Fruit fly (Drosophila melanogaster) whole organism, embryonic: ENCODE data around the gene Trf5.

ENCODE experiments used
- Aef1 ChIP-seq: fragments of 200-800 bp; sonication (Bioruptor generic); IDR thresholded peaks from 3 replicates; pipeline ENCODE4 v1.3.6; 2022; ENCODE audit warnings: missing biosample characterization, missing genetic modification characterization
- CG10979 ChIP-seq: fragments of 200-800 bp; sonication (Bioruptor generic); optimal IDR thresholded peaks from 2 replicates; lab custom pipeline; 2018; ENCODE audit warnings: missing biosample characterization, mild to moderate bottlenecking, missing genetic modification characterization, moderate library complexity
- CG16815 ChIP-seq: fragments of 200-800 bp; sonication (Bioruptor generic); optimal IDR thresholded peaks from 3 replicates; lab custom pipeline; 2017; ENCODE audit warnings: missing biosample characterization, mild to moderate bottlenecking, missing genetic modification characterization
- CG17328 ChIP-seq: fragments of 200-800 bp; sonication (Bioruptor generic); IDR thresholded peaks from 2 replicates; pipeline ENCODE4 v1.3.6; 2022; ENCODE audit warnings: missing biosample characterization, missing genetic modification characterization
- CG18011 ChIP-seq: fragments of 200-800 bp; sonication (Bioruptor generic); optimal IDR thresholded peaks from 2 replicates; lab custom pipeline; 2017; ENCODE audit warnings: missing biosample characterization, missing genetic modification characterization, mild to moderate bottlenecking, moderate library complexity, missing genotype
- CG18262 ChIP-seq: fragments of 200-800 bp; optimal IDR thresholded peaks from 3 replicates; lab custom pipeline; 2019; ENCODE audit warnings: missing biosample characterization, mild to moderate bottlenecking, missing genetic modification characterization, moderate library complexity
- CG18619 ChIP-seq: fragments of 200-800 bp; sonication (Bioruptor generic); optimal IDR thresholded peaks from 3 replicates; lab custom pipeline; 2017; ENCODE audit warnings: missing biosample characterization, mild to moderate bottlenecking, missing genetic modification characterization
- CG2120 ChIP-seq: fragments of 200-800 bp; sonication (Bioruptor generic); optimal IDR thresholded peaks from 3 replicates; lab custom pipeline; 2016; ENCODE audit warnings: missing biosample characterization, missing genetic modification characterization
- CG2678 ChIP-seq: fragments of 200-800 bp; sonication (Bioruptor generic); optimal IDR thresholded peaks from 3 replicates; lab custom pipeline; 2019; ENCODE audit warnings: missing biosample characterization, mild to moderate bottlenecking, missing genetic modification characterization, moderate library complexity
- CG30403 ChIP-seq: fragments of 200-800 bp; sonication (Bioruptor generic); optimal IDR thresholded peaks from 3 replicates; lab custom pipeline; 2016; ENCODE audit warnings: missing biosample characterization, missing genetic modification characterization
- CG31224 ChIP-seq: fragments of 200-800 bp; sonication (Bioruptor generic); IDR thresholded peaks from 2 replicates; pipeline ENCODE4 v1.3.6; 2022; ENCODE audit warnings: missing biosample characterization, missing genetic modification characterization
- CG3838 ChIP-seq: fragments of 200-800 bp; sonication (Bioruptor generic); optimal IDR thresholded peaks from 3 replicates; lab custom pipeline; 2016; ENCODE audit warnings: missing biosample characterization, missing genetic modification characterization
- CG3995 ChIP-seq: fragments of 200-800 bp; sonication (Bioruptor generic); optimal IDR thresholded peaks from 3 replicates; lab custom pipeline; 2016; ENCODE audit warnings: missing biosample characterization, missing genetic modification characterization
- CG6765 ChIP-seq: fragments of 200-800 bp; sonication (Bioruptor generic); optimal IDR thresholded peaks from 3 replicates; lab custom pipeline; 2017; ENCODE audit warnings: missing biosample characterization, mild to moderate bottlenecking, missing genetic modification characterization
- CG6813 ChIP-seq: fragments of 200-800 bp; sonication (Bioruptor generic); optimal IDR thresholded peaks from 2 replicates; lab custom pipeline; 2017; ENCODE audit warnings: missing biosample characterization, missing genetic modification characterization, mild to moderate bottlenecking, moderate library complexity, missing genetic modification reagents
- CG6854 ChIP-seq: fragments of 200-800 bp; sonication (Bioruptor generic); optimal IDR thresholded peaks from 3 replicates; lab custom pipeline; 2017; ENCODE audit warnings: missing biosample characterization, mild to moderate bottlenecking, missing genetic modification characterization
- CG7357 ChIP-seq: fragments of 200-800 bp; sonication (Bioruptor generic); IDR thresholded peaks from 3 replicates; pipeline ENCODE4 v1.3.6; 2022; ENCODE audit warnings: missing biosample characterization, missing genetic modification characterization
- CG7963 ChIP-seq: fragments of 200-800 bp; sonication (Bioruptor generic); IDR thresholded peaks from 3 replicates; pipeline ENCODE4 v1.3.6; 2022; ENCODE audit warnings: missing biosample characterization, missing genetic modification characterization; ENCODE audit not compliant: partially characterized antibody
- CG8924 ChIP-seq: fragments of 200-800 bp; optimal IDR thresholded peaks from 3 replicates; lab custom pipeline; 2019; ENCODE audit warnings: missing biosample characterization, mild to moderate bottlenecking, missing genetic modification characterization, moderate library complexity
- CG9817 ChIP-seq: fragments of 200-800 bp; sonication (Bioruptor generic); optimal IDR thresholded peaks from 2 replicates; lab custom pipeline; 2018; ENCODE audit warnings: missing biosample characterization, mild to moderate bottlenecking, missing genetic modification characterization, moderate library complexity
- CHES-1-like ChIP-seq: fragments of 200-800 bp; sonication (Bioruptor generic); optimal IDR thresholded peaks from 2 replicates; lab custom pipeline; 2016; ENCODE audit warnings: missing biosample characterization, missing genetic modification characterization
- CoRest ChIP-seq: fragments of 200-800 bp; sonication (Bioruptor generic); optimal IDR thresholded peaks from 3 replicates; lab custom pipeline; 2018; ENCODE audit warnings: missing biosample characterization, mild to moderate bottlenecking, missing genetic modification characterization, moderate library complexity
- Deaf1 ChIP-seq: fragments of 200-800 bp; optimal IDR thresholded peaks from 3 replicates; lab custom pipeline; 2019; ENCODE audit warnings: missing biosample characterization, mild to moderate bottlenecking, missing genetic modification characterization, moderate library complexity
- Dek ChIP-seq: fragments of 200-800 bp; sonication (Bioruptor generic); optimal IDR thresholded peaks from 3 replicates; lab custom pipeline; 2019; ENCODE audit warnings: missing biosample characterization, mild to moderate bottlenecking, missing genetic modification characterization, moderate library complexity
- Fer1 ChIP-seq: fragments of 200-800 bp; sonication (Bioruptor generic); optimal IDR thresholded peaks from 2 replicates; lab custom pipeline; 2017; ENCODE audit warnings: missing biosample characterization, mild to moderate bottlenecking, missing genetic modification characterization
- Hsf ChIP-seq: fragments of 200-800 bp; sonication (Bioruptor generic); optimal IDR thresholded peaks from 3 replicates; lab custom pipeline; 2016; ENCODE audit warnings: missing biosample characterization, missing genetic modification characterization
- Mrtf ChIP-seq: fragments of 200-800 bp; sonication (Bioruptor generic); IDR thresholded peaks from 3 replicates; pipeline ENCODE4 v1.3.6; 2022; ENCODE audit warnings: missing biosample characterization, missing genetic modification characterization
- Myb ChIP-seq: fragments of 200-800 bp; sonication (Bioruptor generic); optimal IDR thresholded peaks from 2 replicates; lab custom pipeline; 2016; ENCODE audit warnings: missing biosample characterization, missing genetic modification characterization
- Neu2 ChIP-seq: fragments of 200-800 bp; sonication (Bioruptor generic); optimal IDR thresholded peaks from 3 replicates; lab custom pipeline; 2016; ENCODE audit warnings: missing biosample characterization, missing genetic modification characterization, borderline replicate concordance
- NfI ChIP-seq: fragments of 200-800 bp; sonication (Bioruptor generic); optimal IDR thresholded peaks from 3 replicates; lab custom pipeline; 2018; ENCODE audit warnings: missing biosample characterization, mild to moderate bottlenecking, missing genetic modification characterization, moderate library complexity
- Ssrp ChIP-seq: fragments of 200-800 bp; sonication (Bioruptor generic); optimal IDR thresholded peaks from 2 replicates; lab custom pipeline; 2018; ENCODE audit warnings: missing biosample characterization, mild to moderate bottlenecking, missing genetic modification characterization, moderate library complexity
- ac ChIP-seq: fragments of 200-800 bp; sonication (Bioruptor generic); optimal IDR thresholded peaks from 3 replicates; lab custom pipeline; 2017; ENCODE audit warnings: missing biosample characterization, mild to moderate bottlenecking, missing genetic modification characterization
- bab2 ChIP-seq: fragments of 200-800 bp; sonication (Bioruptor generic); optimal IDR thresholded peaks from 2 replicates; lab custom pipeline; 2016; ENCODE audit warnings: missing biosample characterization, missing genetic modification characterization
- cato ChIP-seq: fragments of 200-800 bp; sonication (Bioruptor generic); optimal IDR thresholded peaks from 2 replicates; lab custom pipeline; 2016; ENCODE audit warnings: missing biosample characterization, missing genetic modification characterization, borderline replicate concordance
- caup ChIP-seq: fragments of 200-800 bp; sonication (Bioruptor generic); optimal IDR thresholded peaks from 3 replicates; lab custom pipeline; 2017; ENCODE audit warnings: missing biosample characterization, mild to moderate bottlenecking, missing genetic modification characterization, moderate library complexity; ENCODE audit not compliant: severe bottlenecking
- crc ChIP-seq: fragments of 200-800 bp; sonication (Bioruptor generic); optimal IDR thresholded peaks from 2 replicates; lab custom pipeline; 2016; ENCODE audit warnings: missing biosample characterization, missing genetic modification characterization
- danr ChIP-seq: fragments of 200-800 bp; sonication (Bioruptor generic); IDR thresholded peaks from 2 replicates; pipeline ENCODE4 v1.3.6; 2022; ENCODE audit warnings: missing biosample characterization, missing genetic modification characterization
- esg ChIP-seq: fragments of 200-800 bp; sonication (Bioruptor generic); conservative IDR thresholded peaks from 2 replicates; pipeline ENCODE4 v1.3.6; 2022; ENCODE audit warnings: missing biosample characterization, missing genetic modification characterization
- fd3F ChIP-seq: fragments of 200-800 bp; sonication (Bioruptor generic); optimal IDR thresholded peaks from 2 replicates; lab custom pipeline; 2018; ENCODE audit warnings: missing biosample characterization, mild to moderate bottlenecking, missing genetic modification characterization, moderate library complexity
- gce ChIP-seq: fragments of 200-800 bp; sonication (Bioruptor generic); IDR thresholded peaks from 3 replicates; pipeline ENCODE4 v1.3.6; 2022; ENCODE audit warnings: missing biosample characterization, missing genetic modification characterization
- gsb ChIP-seq: fragments of 200-800 bp; sonication (Bioruptor generic); IDR thresholded peaks from 2 replicates; pipeline ENCODE4 v1.3.6; 2022; ENCODE audit warnings: missing biosample characterization, missing genetic modification characterization
- lmd ChIP-seq: fragments of 200-800 bp; sonication (Bioruptor generic); IDR thresholded peaks from 2 replicates; pipeline ENCODE4 v1.3.6; 2022; ENCODE audit warnings: missing biosample characterization, missing genetic modification characterization
- nom ChIP-seq: fragments of 200-800 bp; sonication (Bioruptor generic); optimal IDR thresholded peaks from 2 replicates; lab custom pipeline; 2017; ENCODE audit warnings: missing biosample characterization, missing genetic modification characterization, mild to moderate bottlenecking, moderate library complexity, missing genetic modification reagents
- phol ChIP-seq: fragments of 200-800 bp; sonication (Bioruptor generic); optimal IDR thresholded peaks from 3 replicates; lab custom pipeline; 2018; ENCODE audit warnings: missing biosample characterization, mild to moderate bottlenecking, missing genetic modification characterization, moderate library complexity
- pita ChIP-seq: fragments of 200-800 bp; sonication (Bioruptor generic); optimal IDR thresholded peaks from 2 replicates; lab custom pipeline; 2017; ENCODE audit warnings: missing biosample characterization, mild to moderate bottlenecking, missing genetic modification characterization
- sr ChIP-seq: fragments of 200-800 bp; sonication (Bioruptor generic); IDR thresholded peaks from 3 replicates; pipeline ENCODE4 v1.3.6; 2022; ENCODE audit warnings: missing biosample characterization, missing genetic modification characterization
- ssp ChIP-seq: fragments of 200-800 bp; sonication (Bioruptor generic); IDR thresholded peaks from 2 replicates; pipeline ENCODE4 v1.3.6; 2022; ENCODE audit warnings: missing biosample characterization, missing genetic modification characterization
- twi ChIP-seq: fragments of 200-800 bp; optimal IDR thresholded peaks from 2 replicates; lab custom pipeline; 2019; ENCODE audit warnings: missing biosample characterization, mild to moderate bottlenecking, missing genetic modification characterization, moderate library complexity
- wek ChIP-seq: fragments of 200-800 bp; sonication (Bioruptor generic); optimal IDR thresholded peaks from 3 replicates; lab custom pipeline; 2018; ENCODE audit warnings: missing biosample characterization, mild to moderate bottlenecking, missing genetic modification characterization, moderate library complexity
- wor ChIP-seq: fragments of 200-800 bp; sonication (Bioruptor generic); IDR thresholded peaks from 2 replicates; pipeline ENCODE4 v1.3.6; 2022; ENCODE audit warnings: missing biosample characterization, missing genetic modification characterization

Trf5 gene

DNA sequence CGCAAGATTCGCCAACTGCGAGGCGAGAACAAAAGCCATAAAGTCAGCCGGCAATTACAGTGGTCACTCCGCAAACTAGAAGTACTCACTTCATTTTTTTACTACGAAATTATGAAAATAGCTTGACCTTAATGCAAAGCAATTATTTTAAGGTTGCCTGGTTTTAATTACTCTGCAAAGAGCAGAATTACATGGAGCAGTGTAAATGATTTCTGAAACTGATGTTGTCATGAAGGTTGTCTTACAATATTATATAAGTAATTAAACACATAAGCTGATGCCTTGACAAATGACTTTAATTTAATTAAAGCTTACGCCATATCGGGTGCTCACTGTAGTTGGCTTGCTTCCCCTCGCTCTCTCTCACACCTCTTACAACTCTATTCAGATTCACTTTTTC lies 38.0 kb upstream of the Trf5 start (continued):
- peak; percentile 50 for TF ChIP-seq CHES-1-like
- TF ChIP-seq CoRest (tag; lab: Kevin White, UChicago): peak; percentile 56
- no peak for TF ChIP-seq gce (GFP tag; lab: Robert Waterston, UW)
- TF ChIP-seq CG6854 (GFP tag; lab: Kevin White, UChicago): peak; percentile 22
- peak; percentile 77 for TF ChIP-seq nom (GFP tag; lab: Kevin White, UChicago)
- peak; percentile 11 for TF ChIP-seq CG18011 (GFP tag; lab: Kevin White, UChicago)
- peak; percentile 12 for TF ChIP-seq Dek (tag; lab: Kevin White, UChicago)
- TF ChIP-seq Fer1 (GFP tag; lab: Kevin White, UChicago): peak; percentile 69
- TF ChIP-seq Ssrp (tag; lab: Kevin White, UChicago): no peak
- TF ChIP-seq wor (GFP tag; lab: Robert Waterston, UW): no peak
- peak; percentile 12 for TF ChIP-seq bab2 (GFP tag; lab: Kevin White, UChicago)
- 0 out of 3 replicates have a peak, but pooled peaks have one; percentile 22 for TF ChIP-seq Mrtf (GFP tag; lab: Robert Waterston, UW)
- TF ChIP-seq CG3838: no peak
- TF ChIP-seq CG9817 (tag; lab: Kevin White, UChicago): peak; percentile 57
- peak; percentile 45 for TF ChIP-seq fd3F (GFP tag; lab: Kevin White, UChicago)
- peak; percentile 23 for TF ChIP-seq CG8924 (tag; lab: Kevin White, UChicago)
- peak; percentile 55 for TF ChIP-seq lmd (GFP tag; lab: Robert Waterston, UW)
- TF ChIP-seq CG31224 (GFP tag; lab: Robert Waterston, UW): peak; percentile 21; the same call in 1 of the 2 replicates
- peak; percentile 39 for TF ChIP-seq esg (GFP tag; lab: Robert Waterston, UW)
- TF ChIP-seq caup: peak; percentile 4
- TF ChIP-seq danr (GFP tag; lab: Robert Waterston, UW): no peak
- TF ChIP-seq CG18262: peak; percentile 33
- TF ChIP-seq Hsf (GFP tag; lab: Kevin White, UChicago): peak; percentile 24
- TF ChIP-seq CG7357 (GFP tag; lab: Robert Waterston, UW): peak; percentile 30; the same call in 1 of the 3 replicates
- TF ChIP-seq CG6765 (GFP tag; lab: Kevin White, UChicago): peak; percentile 27
- peak; percentile 58 for TF ChIP-seq CG30403 (GFP tag; lab: Kevin White, UChicago)
- TF ChIP-seq cato: no peak
- TF ChIP-seq CG16815 (GFP tag; lab: Kevin White, UChicago): peak; percentile 46
- TF ChIP-seq CG2678 (tag; lab: Kevin White, UChicago): peak; percentile 73
- TF ChIP-seq CG2120: peak; percentile 86
- TF ChIP-seq crc (GFP tag; lab: Kevin White, UChicago): peak; percentile 26
- no peak for TF ChIP-seq sr (GFP tag; lab: Robert Waterston, UW)
- TF ChIP-seq CG17328 (GFP tag; lab: Robert Waterston, UW): peak; percentile 17; the same call in 1 of the 2 replicates
- TF ChIP-seq Neu2 (GFP tag; lab: Kevin White, UChicago): no peak
- TF ChIP-seq ac: no peak
- peak; percentile 2 for TF ChIP-seq CG10979
- TF ChIP-seq ssp: 0 out of 2 replicates have a peak, but pooled peaks have one; percentile 9
- no peak for TF ChIP-seq pita (GFP tag; lab: Kevin White, UChicago)
- no peak for TF ChIP-seq wek
- TF ChIP-seq gsb: peak; percentile 35
- TF ChIP-seq Deaf1 (tag; lab: Kevin White, UChicago): peak; percentile 5
- TF ChIP-seq Aef1 (GFP tag; lab: Robert Waterston, UW): peak; percentile 35; the same call in 2 of the 3 replicates
- peak; percentile 16 for TF ChIP-seq CG3995 (GFP tag; lab: Kevin White, UChicago)
- TF ChIP-seq NfI (GFP tag; lab: Kevin White, UChicago): peak; percentile 49
- peak; percentile 31 for TF ChIP-seq CG18619 (GFP tag; lab: Kevin White, UChicago)
- TF ChIP-seq twi (tag; lab: Kevin White, UChicago): no peak
- peak; percentile 2 for TF ChIP-seq CG6813 (GFP tag; lab: Kevin White, UChicago)
- peak; percentile 34 for TF ChIP-seq Myb (GFP tag; lab: Kevin White, UChicago)
- TF ChIP-seq CG7963: no peak
- peak; percentile 28 for TF ChIP-seq phol (tag; lab: Kevin White, UChicago)
